Worm (Caenorhabditis elegans): ENCODE results near the gene T20B12.5.

T20B12.5 gene

DNA sequence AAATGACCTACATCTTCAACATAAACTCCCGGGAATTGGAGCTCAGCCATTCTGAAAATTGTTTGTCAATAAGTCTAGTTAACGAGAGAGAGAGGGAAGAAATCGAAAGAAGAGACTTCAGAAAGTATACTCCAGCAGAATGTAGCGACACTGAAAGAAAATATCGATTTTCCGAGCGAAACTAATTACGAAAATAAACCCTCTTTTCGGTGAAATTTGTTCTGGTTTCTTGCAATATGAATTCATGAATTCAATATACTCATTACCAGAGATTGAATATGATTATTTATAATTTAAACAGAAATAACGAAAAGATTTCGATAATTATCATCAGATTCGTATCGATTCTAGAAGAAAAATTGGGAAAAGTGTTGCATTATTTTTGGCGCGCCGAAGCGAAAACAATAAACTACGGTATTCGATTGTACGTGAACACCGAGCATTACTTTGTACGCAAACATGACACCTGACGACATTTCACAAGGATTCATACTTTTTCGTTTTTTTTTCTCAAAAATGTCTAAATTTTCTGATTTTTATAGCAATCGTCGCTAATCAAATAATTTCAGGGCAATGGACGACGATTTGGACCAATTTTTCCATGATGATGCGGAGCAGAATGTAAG is 14.7 kb upstream of the T20B12.5 start, which contains the start of the genes hmg-4 and T20B12.3:
hmg-4 (minus strand) TSS at position 51 of the 626 bp plus-strand sequence.
T20B12.3 (plus strand) TSS at position 570 of the 626 bp plus-strand sequence.
- TF ChIP-seq mes-2 (tag; optimal IDR thresholded peaks at IDR 0.05; ENCODE audit: poor library complexity, severe bottlenecking): peak; percentile 62
- TF ChIP-seq zfp-3 (GFP tag; conservative IDR thresholded peaks at IDR 0.05): no peak
- no peak for TF ChIP-seq T26A8.4 (GFP tag; IDR thresholded peaks at IDR 0.05)
- TF ChIP-seq lin-38 (GFP tag; IDR thresholded peaks at IDR 0.05): peak; percentile 53
- TF ChIP-seq tag-97 (GFP tag; IDR thresholded peaks at IDR 0.05): no peak
- TF ChIP-seq ceh-28 (tag; optimal IDR thresholded peaks at IDR 0.05): no peak
- TF ChIP-seq fos-1 (tag; optimal IDR thresholded peaks at IDR 0.05): no peak
- peak; percentile 34 for TF ChIP-seq unc-130 (GFP tag; optimal IDR thresholded peaks at IDR 0.05)
- TF ChIP-seq mep-1 (tag; optimal IDR thresholded peaks at IDR 0.05): peak; percentile 34
- TF ChIP-seq snpc-4 (tag; optimal IDR thresholded peaks at IDR 0.05): no peak
- peak; percentile 44 for TF ChIP-seq T20F7.1 (GFP tag; optimal IDR thresholded peaks at IDR 0.05)
- TF ChIP-seq rbr-2 (tag; optimal IDR thresholded peaks at IDR 0.05): peak; percentile 11
- peak; percentile 15 for TF ChIP-seq dve-1 (tag; optimal IDR thresholded peaks at IDR 0.05; ENCODE audit: insufficient read depth)
- peak; percentile 51 for TF ChIP-seq hlh-30 (tag; optimal IDR thresholded peaks at IDR 0.05; ENCODE audit: insufficient read depth)
- peak; percentile 61 for TF ChIP-seq dpl-1 (GFP tag; optimal IDR thresholded peaks at IDR 0.05)
- TF ChIP-seq lsy-2 (tag; optimal IDR thresholded peaks at IDR 0.05): peak in 1 of 2 experiments; percentile 98
- no peak for TF ChIP-seq ceh-32 (tag; optimal IDR thresholded peaks at IDR 0.05; ENCODE audit: poor library complexity)
- TF ChIP-seq ces-1 (GFP tag; optimal IDR thresholded peaks at IDR 0.05): no peak
- TF ChIP-seq daf-16 (GFP tag; optimal IDR thresholded peaks at IDR 0.05): no peak
- TF ChIP-seq daf-16 (tag; optimal IDR thresholded peaks at IDR 0.05): peak; percentile 36
- TF ChIP-seq ceh-62 (tag; optimal IDR thresholded peaks at IDR 0.05): no peak

- TF ChIP-seq Y105C5A.15 (GFP tag; IDR thresholded peaks at IDR 0.05) (no peak), aha-1 (tag) (peak; percentile 91), D1046.2 (GFP tag; IDR thresholded peaks at IDR 0.05) (no peak)
Observed at ce11 chrIII:7380120-7380519, 13.2 kb upstream of the T20B12.5 start.

- no peak for TF ChIP-seq dmd-6 (GFP tag; IDR thresholded peaks at IDR 0.05)
- no peak for TF ChIP-seq ZK546.5 (tag; optimal IDR thresholded peaks at IDR 0.05)
Observed at ce11 chrIII:7378945-7379344, 12.0 kb upstream of the T20B12.5 start, which contains the start of gene T20B12.7. TSS of gene T20B12.7 (minus strand) at chrIII:7379045.

DNA sequence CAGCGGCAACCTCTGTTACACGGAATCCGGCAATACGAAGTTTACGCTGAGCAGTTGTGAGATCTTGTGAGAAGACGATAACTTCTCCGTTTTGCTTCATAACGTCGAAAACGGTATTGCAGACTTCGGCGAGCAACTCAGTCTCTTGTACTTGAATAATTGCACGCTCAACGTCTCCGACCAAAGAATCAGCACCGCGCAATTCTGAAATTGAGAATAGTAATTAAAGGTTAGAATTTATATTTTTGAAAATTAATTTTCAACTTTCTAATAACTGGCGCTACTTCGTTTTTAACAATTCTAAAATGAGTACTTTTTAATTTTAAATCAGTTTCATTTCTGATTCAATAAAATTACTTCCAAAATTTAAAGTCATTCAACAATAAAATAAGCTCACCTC is 11.6 kb upstream of the T20B12.5 start:
- no peak for TF ChIP-seq hmg-1.1 (GFP tag; IDR thresholded peaks at IDR 0.05)
- peak in 1 of 2 experiments; percentile 91 for TF ChIP-seq unc-62 (GFP tag; optimal IDR thresholded peaks at IDR 0.05 in 1 of 2)
- no peak for TF ChIP-seq unc-62 (tag; optimal IDR thresholded peaks at IDR 0.05)

DNA sequence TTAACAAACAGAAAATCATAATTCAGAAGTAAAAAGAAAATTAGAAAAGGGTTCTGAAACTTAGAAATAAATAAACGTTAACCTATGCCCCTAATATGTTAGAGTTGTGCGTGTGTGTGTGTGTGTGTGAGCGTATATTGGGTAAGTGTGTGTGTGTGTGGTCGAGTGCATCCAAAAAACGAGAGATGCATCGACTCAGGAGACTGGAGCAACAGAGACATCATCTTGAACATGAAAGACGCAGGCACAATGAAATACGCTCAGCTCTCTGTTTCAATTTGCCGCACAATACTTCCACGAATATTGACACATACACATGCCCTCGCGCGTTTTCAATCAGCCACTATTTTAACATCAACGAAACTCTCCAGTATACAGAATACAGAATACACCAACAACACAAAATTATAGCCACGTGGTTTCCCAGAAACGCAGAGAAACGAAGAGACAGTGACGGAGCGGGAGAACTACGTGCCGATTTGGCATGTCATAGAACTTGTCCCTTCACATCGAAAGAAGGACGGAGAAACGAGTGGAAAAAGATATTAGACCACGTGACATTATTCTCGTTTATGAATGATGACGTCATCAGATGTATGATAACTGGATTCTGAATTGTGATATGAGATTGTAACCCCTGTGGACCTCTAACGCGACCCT is 9.4 kb upstream of the T20B12.5 start:
- peak; percentile 46 for TF ChIP-seq mes-2 (tag; optimal IDR thresholded peaks at IDR 0.05; ENCODE audit: poor library complexity, severe bottlenecking)
- peak; percentile 77 for TF ChIP-seq ama-1 (optimal IDR thresholded peaks at IDR 0.05)
- peak; percentile 100 for TF ChIP-seq aha-1 (tag)
- peak; percentile 86 for TF ChIP-seq nhr-11 (tag; optimal IDR thresholded peaks at IDR 0.05)
- no peak for TF ChIP-seq unc-130 (GFP tag; optimal IDR thresholded peaks at IDR 0.05)
- peak; percentile 55 for TF ChIP-seq rbr-2 (tag; optimal IDR thresholded peaks at IDR 0.05)
- peak; percentile 17 for TF ChIP-seq pqm-1 (tag; optimal IDR thresholded peaks at IDR 0.05)
- TF ChIP-seq lir-3 (tag; optimal IDR thresholded peaks at IDR 0.05): no peak
- peak; percentile 49 for TF ChIP-seq dpl-1 (GFP tag; optimal IDR thresholded peaks at IDR 0.05)
- peak; percentile 35; the same call in 1 of the 2 replicates for TF ChIP-seq hmg-1.1 (GFP tag; IDR thresholded peaks at IDR 0.05)
- 0 out of 2 replicates have a peak, but pooled peaks have one; percentile 46 for TF ChIP-seq zfp-3 (GFP tag; conservative IDR thresholded peaks at IDR 0.05)
- peak; percentile 64 for TF ChIP-seq cey-2 (tag; optimal IDR thresholded peaks at IDR 0.05; ENCODE audit: borderline replicate concordance, insufficient read depth)
- TF ChIP-seq set-16 (GFP tag; IDR thresholded peaks at IDR 0.05): no peak
- no peak for TF ChIP-seq zag-1 (tag; optimal IDR thresholded peaks at IDR 0.05)
- peak; percentile 2 for TF ChIP-seq nhr-77 (tag; optimal IDR thresholded peaks at IDR 0.05)
- peak; percentile 93 to 98 for TF ChIP-seq mdl-1 (tag; optimal IDR thresholded peaks at IDR 0.05)
- TF ChIP-seq tra-1 (GFP tag; IDR thresholded peaks at IDR 0.05): no peak
- peak; percentile 86 for TF ChIP-seq dmd-6 (GFP tag; IDR thresholded peaks at IDR 0.05)
- no peak for TF ChIP-seq aly-2 (tag; optimal IDR thresholded peaks at IDR 0.05)
- no peak for TF ChIP-seq egl-27 (tag; optimal IDR thresholded peaks at IDR 0.05)
- peak; percentile 12 for TF ChIP-seq lin-13 (GFP tag; optimal IDR thresholded peaks at IDR 0.05)
